Fruit fly (Drosophila melanogaster): Measurements from ENCODE around the gene Thor.

The Thor gene

DNA sequence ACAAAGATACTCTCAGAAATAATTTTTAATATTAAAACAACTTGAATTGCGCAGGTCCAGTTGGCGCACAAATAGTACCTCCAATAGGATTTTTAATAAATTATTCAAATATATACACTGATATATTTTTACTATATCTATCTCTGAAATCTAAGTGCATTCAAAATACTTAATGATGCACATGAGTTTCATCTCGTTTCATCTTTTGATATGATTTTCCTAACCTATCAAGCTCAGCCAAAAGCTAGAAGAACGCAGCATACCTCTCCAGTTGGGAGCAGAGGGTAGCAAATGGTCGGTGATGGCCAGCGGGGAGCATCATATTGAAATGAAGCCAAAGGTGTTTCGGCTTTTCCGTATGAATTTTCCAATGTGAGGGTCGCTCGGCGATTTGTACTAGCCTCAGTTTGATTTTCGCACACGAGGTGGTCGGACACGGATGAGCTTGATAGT, 46.5 kb downstream of the Thor start, which contains the start of gene CG8852:
TSS of gene CG8852 (plus strand) at position 403 of the 453 bp plus-strand sequence.
- no peak for TF ChIP-seq OdsH (GFP tag; optimal IDR thresholded peaks at IDR 0.05)
- no peak for TF ChIP-seq br (GFP tag; optimal IDR thresholded peaks at IDR 0.05)
- TF ChIP-seq jim (GFP tag; optimal IDR thresholded peaks at IDR 0.05), result no peak
- TF ChIP-seq foxo (GFP tag; optimal IDR thresholded peaks at IDR 0.05), result no peak
- TF ChIP-seq dmrt93B (GFP tag; optimal IDR thresholded peaks at IDR 0.05), result no peak
- TF ChIP-seq N (GFP tag; optimal IDR thresholded peaks at IDR 0.05), result no peak
- no peak for TF ChIP-seq Vsx2 (GFP tag; optimal IDR thresholded peaks at IDR 0.05; ENCODE audit: partially characterized antibody)
- TF ChIP-seq Dfd (GFP tag; optimal IDR thresholded peaks at IDR 0.05), result no peak
- TF ChIP-seq CG32264 (GFP tag; optimal IDR thresholded peaks at IDR 0.05), result no peak

All from whole organism, wandering third instar larva.